Worm (Caenorhabditis elegans) whole organism, L3 larva: Measurements from ENCODE around the gene C45G9.5.

Source experiments
- R02D3.7 ChIP-seq: fragments of 150-350 bp; optimal IDR thresholded peaks from 2 replicates; lab custom pipeline; 2014; ENCODE audit warnings: missing biosample characterization, missing genetic modification characterization
- ZK546.5 ChIP-seq: sonication (generic microtip); optimal IDR thresholded peaks from 2 replicates; lab custom pipeline; 2017; ENCODE audit warnings: missing biosample characterization, missing genetic modification characterization
- aly-2 ChIP-seq: fragments of 150-350 bp; optimal IDR thresholded peaks from 2 replicates; lab custom pipeline; 2014; ENCODE audit warnings: missing biosample characterization, missing genetic modification characterization
- ceh-28 ChIP-seq: fragments of 150-350 bp; optimal IDR thresholded peaks from 2 replicates; lab custom pipeline; 2014; ENCODE audit warnings: missing biosample characterization, missing genetic modification reagents, missing genetic modification characterization
- ceh-82 ChIP-seq: fragments of 150-350 bp; optimal IDR thresholded peaks from 2 replicates; lab custom pipeline; 2014; ENCODE audit warnings: missing biosample characterization, missing genetic modification characterization
- ceh-9 ChIP-seq: sonication (generic microtip); optimal IDR thresholded peaks from 2 replicates; lab custom pipeline; 2018; ENCODE audit warnings: missing biosample characterization, missing genetic modification characterization
- daf-12 ChIP-seq: fragments of 150-350 bp; optimal IDR thresholded peaks from 2 replicates; lab custom pipeline; 2014; ENCODE audit warnings: missing biosample characterization, missing genetic modification reagents, missing genetic modification characterization
- egl-27 ChIP-seq: sonication (generic microtip); optimal IDR thresholded peaks from 4 replicates; lab custom pipeline; 2017; ENCODE audit warnings: missing biosample characterization, missing genetic modification reagents, missing genetic modification characterization
- egl-5 ChIP-seq: fragments of 150-350 bp; optimal IDR thresholded peaks from 2 replicates; lab custom pipeline; 2017; ENCODE audit warnings: missing biosample characterization, missing genetic modification reagents, missing genetic modification characterization, inconsistent platforms
- elt-1 ChIP-seq: fragments of 150-350 bp; optimal IDR thresholded peaks from 2 replicates; lab custom pipeline; 2014; ENCODE audit warnings: missing biosample characterization, missing genetic modification characterization
- elt-2 ChIP-seq: sonication (generic microtip); optimal IDR thresholded peaks from 2 replicates; lab custom pipeline; 2016; ENCODE audit warnings: missing genetic modification reagents, mild to moderate bottlenecking, missing genetic modification characterization, missing compliant biosample characterization
- elt-3 ChIP-seq, 3 experiments: fragments of 150-350 bp in 1 of 3; sonication (generic microtip) in 2 of 3; optimal IDR thresholded peaks; 2 replicates in 2 of 3; 4 replicates in 1 of 3; lab custom pipeline; 2014 to 2017; ENCODE audit warnings: missing biosample characterization in 3 of 3, missing genetic modification characterization in 3 of 3
- eor-1 ChIP-seq, 2 experiments: fragments of 150-350 bp; optimal IDR thresholded peaks; 2 replicates each; lab custom pipeline; 2014 to 2018; ENCODE audit warnings: missing biosample characterization in 2 of 2, missing genetic modification characterization in 2 of 2
- fkh-10 ChIP-seq: sonication (generic microtip); optimal IDR thresholded peaks from 2 replicates; lab custom pipeline; 2017; ENCODE audit warnings: missing biosample characterization, missing genetic modification reagents, missing genetic modification characterization
- fkh-2 ChIP-seq: fragments of 150-350 bp; optimal IDR thresholded peaks from 2 replicates; lab custom pipeline; 2014; ENCODE audit warnings: missing biosample characterization, missing genetic modification reagents, missing genetic modification characterization
- hmg-11 ChIP-seq: sonication (generic microtip); optimal IDR thresholded peaks from 2 replicates; lab custom pipeline; 2016; ENCODE audit warnings: missing genetic modification characterization, missing compliant biosample characterization
- jun-1 ChIP-seq: fragments of 150-350 bp; optimal IDR thresholded peaks from 2 replicates; lab custom pipeline; 2014; ENCODE audit warnings: missing biosample characterization, missing genetic modification reagents, missing genetic modification characterization
- lin-39 ChIP-seq: fragments of 150-350 bp; optimal IDR thresholded peaks from 2 replicates; lab custom pipeline; 2018; ENCODE audit warnings: missing biosample characterization, missing genetic modification reagents, missing genetic modification characterization
- lsy-12 ChIP-seq: sonication (generic microtip); optimal IDR thresholded peaks from 2 replicates; lab custom pipeline; 2016; ENCODE audit warnings: mild to moderate bottlenecking, missing genetic modification characterization, missing compliant biosample characterization
- mml-1 ChIP-seq: fragments of 150-350 bp; sonication (generic microtip); optimal IDR thresholded peaks from 3 replicates; lab custom pipeline; 2014; ENCODE audit warnings: missing biosample characterization, missing genetic modification characterization
- nfya-1 ChIP-seq: sonication (generic microtip); optimal IDR thresholded peaks from 2 replicates; lab custom pipeline; 2017; ENCODE audit warnings: missing genetic modification characterization, mild to moderate bottlenecking, missing compliant biosample characterization, antibody characterized with exemption, moderate library complexity; ENCODE audit not compliant: insufficient read depth
- nhr-11 ChIP-seq: fragments of 150-350 bp; optimal IDR thresholded peaks from 2 replicates; lab custom pipeline; 2014; ENCODE audit warnings: missing biosample characterization, missing genetic modification characterization
- nhr-23 ChIP-seq: fragments of 150-350 bp; optimal IDR thresholded peaks from 2 replicates; lab custom pipeline; 2014; ENCODE audit warnings: missing biosample characterization, missing genetic modification reagents, missing genetic modification characterization
- nhr-237 ChIP-seq: fragments of 150-350 bp; optimal IDR thresholded peaks from 2 replicates; lab custom pipeline; 2014; ENCODE audit warnings: missing biosample characterization, missing genetic modification characterization
- nhr-25 ChIP-seq: sonication (generic microtip); optimal IDR thresholded peaks from 2 replicates; lab custom pipeline; 2017; ENCODE audit warnings: missing biosample characterization, missing genetic modification characterization
- nhr-28 ChIP-seq: fragments of 150-350 bp; optimal IDR thresholded peaks from 2 replicates; lab custom pipeline; 2014; ENCODE audit warnings: missing biosample characterization, missing genetic modification characterization
- nhr-67 ChIP-seq: fragments of 150-350 bp; optimal IDR thresholded peaks from 2 replicates; lab custom pipeline; 2014; ENCODE audit warnings: missing biosample characterization, missing genetic modification characterization
- nhr-76 ChIP-seq: fragments of 150-350 bp; sonication (generic microtip); optimal IDR thresholded peaks from 5 replicates; lab custom pipeline; 2014; ENCODE audit warnings: missing biosample characterization, missing genetic modification characterization
- nhr-77 ChIP-seq: fragments of 150-350 bp; optimal IDR thresholded peaks from 2 replicates; lab custom pipeline; 2014; ENCODE audit warnings: missing biosample characterization, missing genetic modification characterization
- pha-4 ChIP-seq: fragments of 150-350 bp; optimal IDR thresholded peaks from 2 replicates; lab custom pipeline; 2014; ENCODE audit warnings: missing biosample characterization, missing genetic modification reagents, missing genetic modification characterization
- pqm-1 ChIP-seq: fragments of 150-350 bp; optimal IDR thresholded peaks from 2 replicates; lab custom pipeline; 2017; ENCODE audit warnings: missing biosample characterization, missing genetic modification characterization, inconsistent platforms
- sea-2 ChIP-seq: fragments of 150-350 bp; sonication (generic microtip); optimal IDR thresholded peaks from 4 replicates; lab custom pipeline; 2014; ENCODE audit warnings: missing biosample characterization, missing genetic modification reagents, missing genetic modification characterization
- snpc-4 ChIP-seq: fragments of 150-350 bp; optimal IDR thresholded peaks from 2 replicates; lab custom pipeline; 2014; ENCODE audit warnings: missing biosample characterization, missing genetic modification characterization
- unc-62 ChIP-seq: fragments of 150-350 bp; sonication (generic microtip); optimal IDR thresholded peaks from 4 replicates; lab custom pipeline; 2014; ENCODE audit warnings: missing biosample characterization, missing genetic modification reagents, missing genetic modification characterization
- zag-1 ChIP-seq: fragments of 150-350 bp; optimal IDR thresholded peaks from 2 replicates; lab custom pipeline; 2014; ENCODE audit warnings: missing biosample characterization, missing genetic modification characterization
- ztf-11 ChIP-seq: fragments of 150-350 bp; optimal IDR thresholded peaks from 2 replicates; lab custom pipeline; 2014; ENCODE audit warnings: missing biosample characterization, missing genetic modification characterization
- ztf-4 ChIP-seq: fragments of 150-350 bp; optimal IDR thresholded peaks from 2 replicates; lab custom pipeline; 2014; ENCODE audit warnings: missing biosample characterization, missing genetic modification characterization

C45G9.5 gene

ce11 chrIII:5068675-5069233 is 20.8 kb downstream of the C45G9.5 start, which contains the start of the genes C45G9.11 and C45G9.2 (continued):
- TF ChIP-seq eor-1 (tag; optimal IDR thresholded peaks at IDR 0.05; lab: Kevin White, UChicago) (no peak), ZK546.5 (tag; lab: Kevin White, UChicago) (no peak), nhr-23 (tag; lab: Kevin White, UChicago) (peak; percentile 61)

- no peak for TF ChIP-seq ztf-11 (tag; lab: Kevin White, UChicago)
- TF ChIP-seq egl-5 (tag; lab: Kevin White, UChicago), result no peak
- TF ChIP-seq R02D3.7, result no peak
- TF ChIP-seq ceh-28 (tag; lab: Kevin White, UChicago), result no peak
- TF ChIP-seq hmg-11 (tag; lab: Kevin White, UChicago), result no peak
- no peak for TF ChIP-seq ztf-4 (tag; lab: Kevin White, UChicago)
- TF ChIP-seq ceh-82, result no peak
- no peak for TF ChIP-seq unc-62 (GFP tag; lab: Kevin White, UChicago)
- TF ChIP-seq ceh-9 (tag; lab: Kevin White, UChicago), result no peak
- no peak for TF ChIP-seq eor-1 (tag; optimal IDR thresholded peaks at IDR 0.05; lab: Kevin White, UChicago)
- no peak for TF ChIP-seq elt-3 (tag; optimal IDR thresholded peaks at IDR 0.05; lab: Kevin White, UChicago)
- no peak for TF ChIP-seq nhr-23 (tag; lab: Kevin White, UChicago)
- TF ChIP-seq mml-1, result no peak
- no peak for TF ChIP-seq nhr-28 (tag; lab: Kevin White, UChicago)
- TF ChIP-seq lin-39, result no peak
Observed at ce11 chrIII:5071509-5071908, 23.6 kb downstream of the C45G9.5 start, which contains the start of gene C45G9.12. Gene C45G9.12, minus strand, starts transcription at chrIII:5071609.

ce11 chrIII:5074398-5074797 is 26.5 kb downstream of the C45G9.5 start, which contains the start of gene ttbk-6:
Gene ttbk-6, plus strand, starts transcription at chrIII:5074698.
- no peak for TF ChIP-seq nhr-25 (tag; lab: Kevin White, UChicago)
- no peak for TF ChIP-seq nfya-1 (tag; lab: Kevin White, UChicago)

ce11 chrIII:5076569-5076968 is 28.7 kb downstream of the C45G9.5 start:
- TF ChIP-seq zag-1 (tag; lab: Kevin White, UChicago) (no peak), nfya-1 (tag; lab: Kevin White, UChicago) (no peak), aly-2 (no peak), elt-2 (tag; lab: Kevin White, UChicago) (no peak), fkh-10 (GFP tag; lab: Kevin White, UChicago) (no peak), ztf-11 (tag; lab: Kevin White, UChicago) (no peak), ztf-4 (tag; lab: Kevin White, UChicago) (no peak), jun-1 (tag; lab: Kevin White, UChicago) (no peak), nhr-77 (tag; lab: Kevin White, UChicago) (no peak), nhr-76 (tag; lab: Kevin White, UChicago) (no peak), daf-12 (tag; lab: Kevin White, UChicago) (no peak)

ce11 chrIII:5077150-5077814 is 29.4 kb downstream of the C45G9.5 start, which contains the start of gene alh-1:
Gene alh-1, plus strand, starts transcription at chrIII:5077764.
- TF ChIP-seq snpc-4 (tag; lab: Kevin White, UChicago) (peak; percentile 17), lin-39 (peak; percentile 9), pqm-1 (peak; percentile 61), elt-1 (tag; lab: Kevin White, UChicago) (peak; percentile 77), nhr-11 (tag; lab: Kevin White, UChicago) (no peak), lsy-12 (no peak), ceh-28 (tag; lab: Kevin White, UChicago) (no peak), egl-27 (tag; lab: Kevin White, UChicago) (no peak), pha-4 (tag; lab: Kevin White, UChicago) (peak; percentile 74), nhr-23 (tag; lab: Kevin White, UChicago) (no peak), sea-2 (no peak), nhr-237 (tag; lab: Kevin White, UChicago) (no peak), ZK546.5 (tag; lab: Kevin White, UChicago) (no peak), nfya-1 (tag; lab: Kevin White, UChicago) (no peak), fkh-2 (tag; lab: Kevin White, UChicago) (no peak), elt-2 (tag; lab: Kevin White, UChicago) (peak; percentile 79), nhr-25 (tag; lab: Kevin White, UChicago) (no peak), nhr-67 (tag; lab: Kevin White, UChicago) (no peak), nhr-28 (tag; lab: Kevin White, UChicago) (no peak)
